Worm (Caenorhabditis elegans): ENCODE results near the gene deg-1.

The deg-1 gene

DNA sequence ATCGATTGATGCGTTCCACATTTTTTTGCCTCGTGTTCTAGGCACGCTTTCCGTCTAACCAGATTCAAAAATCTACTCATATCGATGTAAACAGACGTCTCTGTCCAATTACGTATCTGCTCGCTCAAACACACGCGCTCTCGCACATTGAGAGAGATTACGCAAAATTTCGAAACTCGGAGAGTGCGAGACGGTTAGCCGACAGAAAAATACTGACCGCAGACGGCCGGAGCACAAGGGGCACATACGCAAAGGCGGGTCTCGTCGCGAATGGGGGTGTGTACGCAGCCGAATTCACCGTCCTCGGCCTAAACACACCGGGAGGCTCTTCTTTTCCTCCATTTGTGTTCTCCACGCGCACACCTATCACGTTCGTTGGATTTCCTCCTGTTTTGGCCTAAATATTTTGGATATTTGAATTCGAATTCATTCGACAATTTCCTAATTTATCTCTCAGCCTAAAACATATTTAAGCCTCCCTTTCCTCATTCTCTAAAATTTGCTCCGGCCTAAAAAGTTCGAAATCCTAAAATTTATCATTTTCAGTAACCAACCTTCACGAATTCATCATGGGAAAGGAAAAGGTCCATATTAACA lies 70.3 kb downstream of the deg-1 start, which contains the start of gene eef-1A.2 (continued):
- TF ChIP-seq ceh-82 (tag; optimal IDR thresholded peaks at IDR 0.05) (peak; percentile 29), elt-1 (tag; optimal IDR thresholded peaks at IDR 0.05) (peak; percentile 52), fos-1 (tag; optimal IDR thresholded peaks at IDR 0.05) (peak; percentile 35), nhr-28 (tag; optimal IDR thresholded peaks at IDR 0.05) (no peak), ceh-28 (tag; optimal IDR thresholded peaks at IDR 0.05) (peak; percentile 98), nhr-25 (tag; optimal IDR thresholded peaks at IDR 0.05) (peak; percentile 93), lin-39 (tag; optimal IDR thresholded peaks at IDR 0.05) (peak; percentile 98), ztf-4 (tag; optimal IDR thresholded peaks at IDR 0.05) (peak; percentile 51)
